Worm (Caenorhabditis elegans): Measurements from ENCODE around the gene C28A5.2.
A peak's percentile ranks its signal among the peaks of the same experiment; 100 is the strongest.

Gene C28A5.2

DNA sequence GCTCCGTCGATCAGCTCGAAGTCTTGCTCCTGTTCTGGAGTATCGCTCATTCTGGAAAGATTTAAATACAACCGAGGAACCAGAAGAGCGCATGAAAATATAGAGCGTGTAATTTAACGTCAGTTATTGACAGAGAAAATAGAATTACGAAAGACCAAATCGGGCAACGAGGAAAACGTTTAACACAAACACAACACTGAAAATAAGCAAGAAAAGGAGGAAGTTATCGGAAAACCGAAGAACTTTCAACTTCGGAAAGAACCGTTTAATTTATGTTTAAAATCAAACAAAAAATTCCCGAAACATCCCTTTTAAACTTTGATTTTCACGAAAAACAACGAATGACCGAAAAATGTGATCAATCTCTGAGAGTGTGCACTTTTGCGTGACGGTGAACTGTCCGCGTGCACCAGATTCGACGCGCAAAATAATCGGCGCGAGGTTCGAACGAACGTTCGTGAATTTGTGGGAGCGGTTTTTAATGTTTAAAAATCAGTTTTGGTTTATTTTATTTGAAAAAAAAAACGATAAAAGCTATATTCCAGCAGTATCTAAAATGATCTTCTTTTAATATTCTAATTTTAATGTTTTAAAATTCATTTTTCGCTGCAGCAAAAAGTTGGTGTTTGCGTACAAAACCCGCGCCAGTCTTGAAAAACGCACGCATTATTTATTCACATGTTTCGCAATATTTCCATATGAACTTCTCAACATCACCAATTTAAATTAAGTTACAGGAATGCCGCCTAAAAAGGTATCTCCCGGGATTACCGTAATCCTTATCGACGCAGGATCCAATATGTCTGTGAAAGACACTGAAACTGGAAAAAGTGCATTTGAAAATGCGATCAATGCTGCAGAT lies 20.0 kb downstream of the C28A5.2 start, which contains the start of the genes R07E5.7 and cku-80 (continued):
- TF ChIP-seq dmd-8 (GFP tag; IDR thresholded peaks at IDR 0.05) (no peak), madf-9 (GFP tag; conservative IDR thresholded peaks at IDR 0.05) (no peak), cey-2 (tag; optimal IDR thresholded peaks at IDR 0.05; ENCODE audit: borderline replicate concordance, insufficient read depth) (no peak), php-3 (GFP tag; IDR thresholded peaks at IDR 0.05) (no peak), ceh-20 (GFP tag; IDR thresholded peaks at IDR 0.05) (no peak)

DNA sequence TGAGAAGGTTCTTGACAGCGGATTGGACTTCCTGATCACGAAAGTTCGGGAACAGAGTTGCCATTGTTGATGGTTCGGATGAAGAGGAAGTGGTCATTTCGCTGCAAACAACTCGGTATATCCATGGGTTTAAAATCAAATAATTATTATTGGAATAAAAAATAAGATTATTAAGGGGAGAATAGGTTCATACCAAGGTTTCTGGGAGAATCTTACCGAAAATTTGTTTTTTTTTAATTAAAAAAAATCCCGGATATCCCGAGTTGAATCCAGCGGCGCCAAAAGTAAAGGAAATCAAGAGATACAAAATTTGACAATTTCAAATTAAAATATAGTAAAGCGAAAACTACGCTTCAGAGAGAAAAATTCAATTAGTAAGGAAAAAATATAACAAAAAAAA lies 21.4 kb downstream of the C28A5.2 start, which contains the start of the genes R07E5.19 and pdcd-2:
R07E5.19 (minus strand) TSS at position 101 of the 400 bp plus-strand sequence.
pdcd-2 (minus strand) TSS at position 102 of the 400 bp plus-strand sequence.
- TF ChIP-seq dpl-1 (GFP tag; optimal IDR thresholded peaks at IDR 0.05) (no peak), hlh-30 (tag; optimal IDR thresholded peaks at IDR 0.05; ENCODE audit: insufficient read depth) (no peak), nhr-11 (tag; optimal IDR thresholded peaks at IDR 0.05) (no peak), F10B5.3 (tag; optimal IDR thresholded peaks at IDR 0.05) (no peak), lin-38 (GFP tag; IDR thresholded peaks at IDR 0.05) (no peak), dmd-8 (GFP tag; IDR thresholded peaks at IDR 0.05) (no peak), hif-1 (tag; optimal IDR thresholded peaks at IDR 0.05) (no peak), ztf-11 (tag; optimal IDR thresholded peaks at IDR 0.05) (no peak), ceh-32 (tag; optimal IDR thresholded peaks at IDR 0.05; ENCODE audit: poor library complexity) (no peak), ama-1 (optimal IDR thresholded peaks at IDR 0.05) (no peak), F26F4.8 (GFP tag; conservative IDR thresholded peaks at IDR 0.05) (no peak), lim-7 (GFP tag; IDR thresholded peaks at IDR 0.05) (no peak), mxl-2 (GFP tag; conservative IDR thresholded peaks at IDR 0.05) (no peak), rbr-2 (tag; optimal IDR thresholded peaks at IDR 0.05) (no peak), spr-1 (tag; optimal IDR thresholded peaks at IDR 0.05) (no peak)

DNA sequence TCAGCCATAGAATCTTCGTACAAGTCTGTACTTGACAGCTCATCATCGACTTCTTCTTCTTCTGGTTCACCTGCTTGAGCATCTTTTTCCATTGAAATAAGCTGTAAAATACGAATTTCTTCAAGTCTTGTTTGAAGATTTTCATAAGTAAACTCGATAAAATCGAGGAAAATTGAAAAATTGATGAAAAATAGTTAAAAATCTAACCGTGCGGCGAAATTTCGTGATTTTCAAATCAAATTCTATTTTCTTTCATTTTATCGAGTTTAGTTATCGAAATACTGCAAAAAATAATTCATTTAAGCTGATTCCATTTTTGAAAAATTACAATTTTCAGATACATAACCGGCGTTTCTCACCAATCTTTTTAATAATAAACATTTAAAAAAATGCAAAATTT lies 24.2 kb downstream of the C28A5.2 start, which contains the start of gene R07E5.11:
R07E5.11 (minus strand) TSS at position 101 of the 400 bp plus-strand sequence.
- no peak for TF ChIP-seq ceh-20 (GFP tag; IDR thresholded peaks at IDR 0.05)
- TF ChIP-seq nhr-11 (tag; optimal IDR thresholded peaks at IDR 0.05), result no peak
- TF ChIP-seq vab-7 (GFP tag; IDR thresholded peaks at IDR 0.05), result no peak
- no peak for TF ChIP-seq rbr-2 (tag; optimal IDR thresholded peaks at IDR 0.05)
- TF ChIP-seq nhr-77 (tag; optimal IDR thresholded peaks at IDR 0.05), result no peak
- TF ChIP-seq nhr-6 (tag; optimal IDR thresholded peaks at IDR 0.05), result no peak
- no peak for TF ChIP-seq egl-27 (tag; optimal IDR thresholded peaks at IDR 0.05)
- no peak for TF ChIP-seq F49E8.2 (tag; optimal IDR thresholded peaks at IDR 0.05; ENCODE audit: borderline replicate concordance)
- TF ChIP-seq F10B5.3 (tag; optimal IDR thresholded peaks at IDR 0.05), result no peak
- no peak for TF ChIP-seq cey-2 (tag; optimal IDR thresholded peaks at IDR 0.05; ENCODE audit: borderline replicate concordance, insufficient read depth)
- no peak for TF ChIP-seq lin-29 (GFP tag; IDR thresholded peaks at IDR 0.05)
- TF ChIP-seq pqm-1 (tag; optimal IDR thresholded peaks at IDR 0.05), result no peak
- TF ChIP-seq set-16 (GFP tag; IDR thresholded peaks at IDR 0.05), result no peak
- TF ChIP-seq lsy-2 (tag; optimal IDR thresholded peaks at IDR 0.05), result no peak
- TF ChIP-seq egl-43 (GFP tag; IDR thresholded peaks at IDR 0.05), result no peak
- TF ChIP-seq nhr-28 (tag; optimal IDR thresholded peaks at IDR 0.05), result no peak

DNA sequence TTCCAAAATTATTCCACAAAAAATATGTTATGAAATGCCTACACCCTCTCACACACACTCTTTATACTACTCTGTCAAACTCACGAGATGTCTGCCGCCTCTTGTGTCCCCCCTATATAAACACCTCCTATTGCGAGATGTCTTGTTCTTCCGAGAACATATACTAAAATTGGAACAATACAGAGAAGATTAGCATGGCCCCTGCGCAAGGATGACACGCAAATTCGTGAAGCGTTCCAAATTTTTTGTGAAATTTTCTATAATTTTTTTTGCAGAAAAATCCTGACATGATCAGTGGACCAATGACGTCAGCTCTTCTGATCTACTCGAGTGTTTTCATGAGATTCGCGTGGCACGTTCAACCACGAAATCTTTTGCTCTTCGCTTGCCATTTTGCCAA lies 25.3 kb downstream of the C28A5.2 start:
- TF ChIP-seq vab-7 (GFP tag; IDR thresholded peaks at IDR 0.05), result peak; percentile 68
- TF ChIP-seq gei-8 (GFP tag; optimal IDR thresholded peaks at IDR 0.05), result peak; percentile 38
- TF ChIP-seq nhr-102 (tag; optimal IDR thresholded peaks at IDR 0.05), result peak; percentile 58
- 0 out of 2 replicates have a peak, but pooled peaks have one; percentile 50 for TF ChIP-seq Y75B8A.6 (GFP tag; IDR thresholded peaks at IDR 0.05)
- TF ChIP-seq mep-1 (tag; optimal IDR thresholded peaks at IDR 0.05), result peak; percentile 56
- TF ChIP-seq snpc-4 (tag; optimal IDR thresholded peaks at IDR 0.05), result peak; percentile 90
- TF ChIP-seq F26F4.8 (GFP tag; conservative IDR thresholded peaks at IDR 0.05), result 0 out of 2 replicates have a peak, but pooled peaks have one; percentile 60
- peak; percentile 51; the same call in 1 of the 2 replicates for TF ChIP-seq tra-1 (GFP tag; IDR thresholded peaks at IDR 0.05)
- peak; percentile 63; the same call in 1 of the 2 replicates for TF ChIP-seq D1046.2 (GFP tag; IDR thresholded peaks at IDR 0.05)
- TF ChIP-seq saeg-2 (GFP tag; IDR thresholded peaks at IDR 0.05), result peak; percentile 56; the same call in 1 of the 2 replicates
- TF ChIP-seq dmd-9 (GFP tag; IDR thresholded peaks at IDR 0.05), result peak; percentile 30; the same call in 1 of the 2 replicates
- TF ChIP-seq snpc-1.2 (GFP tag; IDR thresholded peaks at IDR 0.05), result peak; percentile 68
- peak; percentile 38 for TF ChIP-seq nhr-48 (tag; optimal IDR thresholded peaks at IDR 0.05)
- peak in 1 of 2 experiments; percentile 38 for TF ChIP-seq hif-1 (tag; optimal IDR thresholded peaks at IDR 0.05)
- TF ChIP-seq egl-43 (GFP tag; IDR thresholded peaks at IDR 0.05), result peak; percentile 86
- peak; percentile 47 for TF ChIP-seq ztf-7 (tag; optimal IDR thresholded peaks at IDR 0.05)
- 0 out of 2 replicates have a peak, but pooled peaks have one; percentile 7 for TF ChIP-seq nhr-42 (GFP tag; IDR thresholded peaks at IDR 0.05)
- TF ChIP-seq dpl-1 (GFP tag; optimal IDR thresholded peaks at IDR 0.05), result peak; percentile 41
